Fruit fly (Drosophila melanogaster): Measurements from ENCODE around the gene PSMG1.

Gene PSMG1

DNA sequence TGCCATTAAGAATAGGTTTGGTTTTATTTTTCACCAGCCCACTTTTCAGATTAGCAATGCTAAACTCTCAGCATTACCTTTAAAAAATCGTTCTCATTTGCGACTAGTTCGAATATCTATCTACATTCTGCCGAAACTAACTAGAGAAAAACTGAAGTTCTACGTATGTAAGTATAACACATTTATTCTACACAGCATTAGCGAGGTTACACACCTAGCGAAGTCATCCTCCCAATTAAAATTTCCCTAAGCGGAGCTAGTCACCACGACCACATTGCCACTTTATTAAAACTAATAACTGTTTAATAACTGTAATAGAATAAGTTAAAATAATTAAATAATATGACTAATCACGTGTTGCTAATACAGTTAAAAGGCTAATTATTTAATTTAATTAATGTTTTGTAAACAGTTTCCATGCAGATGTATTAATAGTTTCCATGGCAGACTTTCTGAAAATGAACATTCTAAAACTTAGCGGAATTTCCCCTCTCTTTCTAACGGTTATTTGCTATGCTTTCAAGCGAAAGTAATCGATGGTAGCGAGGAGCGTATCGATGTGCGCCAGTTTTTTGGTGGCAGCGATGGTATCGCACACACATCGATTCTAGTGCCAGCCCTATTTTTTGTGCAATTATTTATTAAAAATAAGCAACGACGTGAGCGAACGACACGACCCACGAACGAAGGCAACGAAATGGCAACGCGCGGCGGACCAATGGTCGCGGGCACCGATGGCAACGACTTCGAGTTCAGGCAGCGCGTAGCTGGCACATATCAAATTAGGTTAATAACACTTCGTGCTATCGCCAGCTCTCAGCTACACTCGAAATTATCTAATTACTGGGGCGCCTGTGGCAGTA lies 15.2 kb downstream of the PSMG1 start, which contains the start of gene jagn (continued):
- TF ChIP-seq CG17186 (GFP tag; optimal IDR thresholded peaks at IDR 0.05) (peak; percentile 87), Side (GFP tag; optimal IDR thresholded peaks at IDR 0.05) (peak; percentile 59), CG15011 (GFP tag; optimal IDR thresholded peaks at IDR 0.05) (peak; percentile 2), CG1233 (GFP tag; optimal IDR thresholded peaks at IDR 0.05) (peak; percentile 59), CG13775 (GFP tag; optimal IDR thresholded peaks at IDR 0.05) (peak; percentile 68), CG17568 (GFP tag; optimal IDR thresholded peaks at IDR 0.05) (no peak), dmrt11E (tag; optimal IDR thresholded peaks at IDR 0.05) (peak; percentile 37), B-H1 (GFP tag; IDR thresholded peaks at IDR 0.05) (no peak), CG8089 (GFP tag; optimal IDR thresholded peaks at IDR 0.05) (peak; percentile 46)

DNA sequence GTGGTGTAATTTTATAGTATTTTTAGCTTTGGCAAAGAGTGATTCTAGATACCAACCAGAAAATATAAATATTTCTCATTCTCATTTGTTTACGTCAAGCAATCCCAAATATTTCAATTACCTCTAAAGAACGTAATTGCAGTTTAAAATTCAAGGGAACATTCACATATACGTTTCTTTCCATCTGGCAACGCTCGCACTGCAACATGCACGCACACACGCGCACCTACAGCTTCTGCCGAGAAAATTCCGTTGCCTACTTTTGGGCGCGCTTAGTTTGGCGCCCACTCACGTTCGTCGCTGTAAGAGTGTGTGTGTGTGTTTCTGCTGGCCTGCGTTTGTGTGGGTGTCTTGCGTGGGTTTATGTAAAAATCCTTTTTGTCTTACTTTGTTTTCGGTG lies 21.7 kb downstream of the PSMG1 start:
- TF ChIP-seq sens (GFP tag) = peak; percentile 65
- TF ChIP-seq Lhr (GFP tag; optimal IDR thresholded peaks at IDR 0.05) = peak; percentile 27
- no peak for TF ChIP-seq Xbp1 (GFP tag; optimal IDR thresholded peaks at IDR 0.05)
- 0 out of 3 replicates have a peak, but pooled peaks have one; percentile 7 for TF ChIP-seq row (GFP tag; IDR thresholded peaks at IDR 0.05)
- TF ChIP-seq kay (GFP tag; optimal IDR thresholded peaks at IDR 0.05) = no peak
- TF ChIP-seq CG6791 (GFP tag; IDR thresholded peaks at IDR 0.05; ENCODE audit: partially characterized antibody) = peak; percentile 21; the same call in 1 of the 3 replicates
- peak; percentile 17 for TF ChIP-seq CG1603 (tag; optimal IDR thresholded peaks at IDR 0.05)
- TF ChIP-seq CG31365 (tag; optimal IDR thresholded peaks at IDR 0.05) = no peak
- TF ChIP-seq E2f2 (GFP tag; IDR thresholded peaks at IDR 0.05) = peak; percentile 27; the same call in 1 of the 2 replicates
- peak; percentile 44; the same call in 1 of the 3 replicates for TF ChIP-seq sr (GFP tag; IDR thresholded peaks at IDR 0.05)
- TF ChIP-seq ewg (GFP tag; optimal IDR thresholded peaks at IDR 0.05) = no peak
- no peak for TF ChIP-seq CG15073 (GFP tag; optimal IDR thresholded peaks at IDR 0.05)
- TF ChIP-seq CG2889 (GFP tag; IDR thresholded peaks at IDR 0.05) = no peak
- TF ChIP-seq gsb (GFP tag; IDR thresholded peaks at IDR 0.05) = no peak
- TF ChIP-seq sisA (GFP tag; IDR thresholded peaks at IDR 0.05) = no peak
- TF ChIP-seq trem (tag; optimal IDR thresholded peaks at IDR 0.05) = peak; percentile 19
- peak; percentile 72 for TF ChIP-seq CG11504 (tag; optimal IDR thresholded peaks at IDR 0.05)
- peak; percentile 1 for TF ChIP-seq CG9727 (GFP tag; optimal IDR thresholded peaks at IDR 0.05)
- TF ChIP-seq Six4 (GFP tag; optimal IDR thresholded peaks at IDR 0.05) = no peak
- TF ChIP-seq CG7556 (GFP tag; optimal IDR thresholded peaks at IDR 0.05) = peak; percentile 28
- TF ChIP-seq bbx (GFP tag; IDR thresholded peaks at IDR 0.05; ENCODE audit: partially characterized antibody) = 0 out of 2 replicates have a peak, but pooled peaks have one; percentile 24
- TF ChIP-seq CG8478 (optimal IDR thresholded peaks at IDR 0.05) = peak; percentile 47
- TF ChIP-seq Blimp-1 (GFP tag; optimal IDR thresholded peaks at IDR 0.05) = no peak
- no peak for TF ChIP-seq trh (GFP tag; optimal IDR thresholded peaks at IDR 0.05)
- no peak for TF ChIP-seq tx (GFP tag; optimal IDR thresholded peaks at IDR 0.05)
- TF ChIP-seq CG9437 (GFP tag; optimal IDR thresholded peaks at IDR 0.05) = peak; percentile 96
- no peak for TF ChIP-seq CHES-1-like (GFP tag; optimal IDR thresholded peaks at IDR 0.05)
- TF ChIP-seq cg (GFP tag; optimal IDR thresholded peaks at IDR 0.05) = peak; percentile 83
- TF ChIP-seq Ets97D (GFP tag; optimal IDR thresholded peaks at IDR 0.05) = peak; percentile 8
- TF ChIP-seq Dp (GFP tag; optimal IDR thresholded peaks at IDR 0.05) = peak; percentile 22
- peak; percentile 65 for TF ChIP-seq stwl (tag; optimal IDR thresholded peaks at IDR 0.05)

Data from whole organism, embryonic.